Fruit fly (Drosophila melanogaster) whole organism, prepupa: Measurements from ENCODE around the gene Ino80.

Experiments
- CG10631 ChIP-seq: fragments of 200-800 bp; sonication (Bioruptor generic); optimal IDR thresholded peaks from 2 replicates; lab custom pipeline; 2016; ENCODE audit warnings: missing biosample characterization, missing genetic modification characterization
- CG11902 ChIP-seq: fragments of 200-800 bp; sonication (Bioruptor generic); optimal IDR thresholded peaks from 3 replicates; lab custom pipeline; 2016; ENCODE audit warnings: missing biosample characterization, missing genetic modification characterization
- CG15336 ChIP-seq: fragments of 200-800 bp; sonication (Bioruptor generic); IDR thresholded peaks from 2 replicates; pipeline ENCODE4 v1.3.6; 2022; ENCODE audit warnings: missing biosample characterization, missing genetic modification characterization
- CG3032 ChIP-seq: fragments of 200-800 bp; optimal IDR thresholded peaks from 2 replicates; lab custom pipeline; 2019; ENCODE audit warnings: missing biosample characterization, mild to moderate bottlenecking, missing genetic modification characterization, moderate library complexity
- CG31627 ChIP-seq: fragments of 200-800 bp; sonication (Bioruptor generic); optimal IDR thresholded peaks from 3 replicates; lab custom pipeline; 2016; ENCODE audit warnings: missing biosample characterization, missing genetic modification characterization
- CG34406 ChIP-seq: fragments of 200-800 bp; sonication (Bioruptor generic); optimal IDR thresholded peaks from 3 replicates; lab custom pipeline; 2016; ENCODE audit warnings: missing biosample characterization, missing genetic modification characterization
- CG3919 ChIP-seq: fragments of 200-800 bp; sonication (Bioruptor generic); optimal IDR thresholded peaks from 3 replicates; lab custom pipeline; 2016; ENCODE audit warnings: missing biosample characterization, missing genetic modification characterization
- CG6163 ChIP-seq: fragments of 200-800 bp; sonication (Bioruptor generic); IDR thresholded peaks from 3 replicates; pipeline ENCODE4 v1.3.6; 2022; ENCODE audit warnings: missing biosample characterization, missing genetic modification characterization
- CG6276 ChIP-seq: fragments of 200-800 bp; sonication (Bioruptor generic); optimal IDR thresholded peaks from 2 replicates; lab custom pipeline; 2017; ENCODE audit warnings: missing biosample characterization, mild to moderate bottlenecking, missing genetic modification characterization
- CG9139 ChIP-seq: fragments of 200-800 bp; sonication (Bioruptor generic); optimal IDR thresholded peaks from 3 replicates; lab custom pipeline; 2017; ENCODE audit warnings: missing biosample characterization, mild to moderate bottlenecking, missing genetic modification characterization
- Eip78C ChIP-seq: fragments of 200-800 bp; sonication (Bioruptor generic); peaks from one replicate; lab custom pipeline; 2016; ENCODE audit warnings: missing biosample characterization, missing genetic modification characterization
- Eip93F ChIP-seq: fragments of 200-800 bp; sonication (Bioruptor generic); optimal IDR thresholded peaks from 2 replicates; lab custom pipeline; 2016; ENCODE audit warnings: missing biosample characterization, mild to moderate bottlenecking, missing genetic modification characterization
- Ets21C ChIP-seq: fragments of 200-800 bp; sonication (Bioruptor generic); optimal IDR thresholded peaks from 3 replicates; lab custom pipeline; 2016; ENCODE audit warnings: missing biosample characterization, missing genetic modification characterization
- Ets96B ChIP-seq: fragments of 200-800 bp; optimal IDR thresholded peaks from 2 replicates; lab custom pipeline; 2019; ENCODE audit warnings: missing biosample characterization, mild to moderate bottlenecking, missing genetic modification characterization, moderate library complexity
- Lpt ChIP-seq: fragments of 200-800 bp; sonication (Bioruptor generic); optimal IDR thresholded peaks from 3 replicates; lab custom pipeline; 2016; ENCODE audit warnings: missing biosample characterization, missing genetic modification characterization
- Met ChIP-seq: fragments of 200-800 bp; sonication (Bioruptor generic); optimal IDR thresholded peaks from 3 replicates; lab custom pipeline; 2016; ENCODE audit warnings: missing biosample characterization, missing genetic modification characterization
- OdsH ChIP-seq: fragments of 200-800 bp; sonication (Bioruptor generic); optimal IDR thresholded peaks from 3 replicates; lab custom pipeline; 2016; ENCODE audit warnings: missing biosample characterization, missing genetic modification characterization
- Smox ChIP-seq: fragments of 200-800 bp; sonication (Bioruptor generic); optimal IDR thresholded peaks from 3 replicates; lab custom pipeline; 2016; ENCODE audit warnings: missing biosample characterization, missing genetic modification characterization
- Sox102F ChIP-seq: fragments of 200-800 bp; sonication (Bioruptor generic); optimal IDR thresholded peaks from 2 replicates; lab custom pipeline; 2016; ENCODE audit warnings: missing biosample characterization, mild to moderate bottlenecking, missing genetic modification characterization
- Sox14 ChIP-seq: fragments of 200-800 bp; sonication (Bioruptor generic); optimal IDR thresholded peaks from 3 replicates; lab custom pipeline; 2016; ENCODE audit warnings: missing biosample characterization, missing genetic modification characterization
- achi ChIP-seq: fragments of 200-800 bp; sonication (Bioruptor generic); optimal IDR thresholded peaks from 3 replicates; lab custom pipeline; 2016; ENCODE audit warnings: missing biosample characterization, missing genetic modification characterization
- acj6 ChIP-seq: fragments of 200-800 bp; sonication (Bioruptor generic); optimal IDR thresholded peaks from 3 replicates; lab custom pipeline; 2016; ENCODE audit warnings: missing biosample characterization, missing genetic modification characterization
- dac ChIP-seq: fragments of 200-800 bp; sonication (Bioruptor generic); optimal IDR thresholded peaks from 2 replicates; lab custom pipeline; 2017; ENCODE audit warnings: missing biosample characterization, mild to moderate bottlenecking, missing genetic modification characterization
- esn ChIP-seq: fragments of 200-800 bp; sonication (Bioruptor generic); optimal IDR thresholded peaks from 2 replicates; lab custom pipeline; 2016; ENCODE audit warnings: missing biosample characterization, mild to moderate bottlenecking, missing genetic modification characterization, moderate library complexity
- fd85E ChIP-seq: fragments of 200-800 bp; sonication (Bioruptor generic); optimal IDR thresholded peaks from 3 replicates; lab custom pipeline; 2016; ENCODE audit warnings: missing biosample characterization, missing genetic modification characterization
- lz ChIP-seq: fragments of 200-800 bp; sonication (Bioruptor generic); optimal IDR thresholded peaks from 3 replicates; lab custom pipeline; 2016; ENCODE audit warnings: missing biosample characterization, missing genetic modification characterization
- pdm3 ChIP-seq: fragments of 200-800 bp; sonication (Bioruptor generic); optimal IDR thresholded peaks from 3 replicates; lab custom pipeline; 2016; ENCODE audit warnings: missing biosample characterization, missing genetic modification characterization
- salr ChIP-seq, 2 experiments: fragments of 200-800 bp; sonication (Bioruptor generic); optimal IDR thresholded peaks; 3 replicates each; lab custom pipeline; 2016 to 2018; ENCODE audit warnings: missing biosample characterization in 2 of 2, missing genetic modification characterization in 2 of 2, mild to moderate bottlenecking in 1 of 2
- spab ChIP-seq: fragments of 200-800 bp; sonication (Bioruptor generic); optimal IDR thresholded peaks from 2 replicates; lab custom pipeline; 2017; ENCODE audit warnings: missing biosample characterization, mild to moderate bottlenecking, missing genetic modification characterization, missing genetic modification reagents
- svp ChIP-seq: fragments of 200-800 bp; sonication (Bioruptor generic); peaks from one replicate; lab custom pipeline; 2016; ENCODE audit warnings: missing biosample characterization, missing genetic modification characterization
- topi ChIP-seq: fragments of 200-800 bp; sonication (Bioruptor generic); optimal IDR thresholded peaks from 3 replicates; lab custom pipeline; 2016; ENCODE audit warnings: missing biosample characterization, missing genetic modification characterization

Gene Ino80

dm6 chr3R:19362879-19363278 lies 40.1 kb downstream of the Ino80 start (continued):
- TF ChIP-seq pdm3 (GFP tag; lab: Kevin White, UChicago) (peak; percentile 30), Sox102F (GFP tag; lab: Kevin White, UChicago) (peak; percentile 45), Smox (GFP tag; lab: Kevin White, UChicago) (peak; percentile 32)

dm6 chr3R:19353751-19354150 lies 49.2 kb downstream of the Ino80 start, which contains the start of gene CG43203:
TSS of gene CG43203 (plus strand) at chr3R:19354051.
- TF ChIP-seq CG15336 (GFP tag; lab: Robert Waterston, UW), result no peak
- peak; percentile 36 for TF ChIP-seq Eip78C (GFP tag; lab: Kevin White, UChicago)
- no peak for TF ChIP-seq Sox14 (GFP tag; lab: Kevin White, UChicago)
- no peak for TF ChIP-seq CG31627 (GFP tag; lab: Kevin White, UChicago)
- peak; percentile 55 for TF ChIP-seq svp (GFP tag; lab: Kevin White, UChicago)

dm6 chr3R:19352121-19352520 lies 50.8 kb downstream of the Ino80 start:
- no peak for TF ChIP-seq Ets96B
- TF ChIP-seq CG9139 (GFP tag; lab: Kevin White, UChicago), result no peak
- TF ChIP-seq CG3919 (GFP tag; lab: Kevin White, UChicago), result no peak
- TF ChIP-seq CG15336 (GFP tag; lab: Robert Waterston, UW), result no peak
- TF ChIP-seq CG11902, result no peak
- TF ChIP-seq spab (GFP tag; lab: Kevin White, UChicago), result no peak
- TF ChIP-seq CG34406 (GFP tag; lab: Kevin White, UChicago), result no peak
- no peak for TF ChIP-seq Sox14 (GFP tag; lab: Kevin White, UChicago)
- TF ChIP-seq achi (GFP tag; lab: Kevin White, UChicago), result no peak
- no peak for TF ChIP-seq Met
- no peak for TF ChIP-seq topi (GFP tag; lab: Kevin White, UChicago)
- TF ChIP-seq Eip93F, result no peak
- TF ChIP-seq CG6163 (GFP tag; lab: Robert Waterston, UW), result no peak

dm6 chr3R:19350375-19350943 lies 52.5 kb downstream of the Ino80 start:
- TF ChIP-seq CG34406 (GFP tag; lab: Kevin White, UChicago), result no peak
- no peak for TF ChIP-seq Lpt (GFP tag; lab: Kevin White, UChicago)
- TF ChIP-seq CG6163 (GFP tag; lab: Robert Waterston, UW), result no peak
- TF ChIP-seq fd85E (GFP tag; lab: Kevin White, UChicago), result no peak
- TF ChIP-seq acj6 (GFP tag; lab: Kevin White, UChicago), result no peak
- no peak for TF ChIP-seq CG6276 (GFP tag; lab: Kevin White, UChicago)

- TF ChIP-seq Eip78C (GFP tag; lab: Kevin White, UChicago) (peak; percentile 52), Ets21C (GFP tag; lab: Kevin White, UChicago) (no peak), Eip93F (no peak), acj6 (GFP tag; lab: Kevin White, UChicago) (peak; percentile 33), CG34406 (GFP tag; lab: Kevin White, UChicago) (peak; percentile 6), Met (peak; percentile 39), svp (GFP tag; lab: Kevin White, UChicago) (peak; percentile 67), CG6276 (GFP tag; lab: Kevin White, UChicago) (no peak), salr (GFP tag; optimal IDR thresholded peaks at IDR 0.05; lab: Kevin White, UChicago) (no peak), OdsH (no peak), esn (GFP tag; lab: Kevin White, UChicago) (peak; percentile 37), Sox102F (GFP tag; lab: Kevin White, UChicago) (peak; percentile 10), CG10631 (GFP tag; lab: Kevin White, UChicago) (peak; percentile 17), dac (GFP tag; lab: Kevin White, UChicago) (no peak), Ets96B (no peak), lz (GFP tag; lab: Kevin White, UChicago) (no peak)
Observed at dm6 chr3R:19347678-19348077, 55.3 kb downstream of the Ino80 start.

- TF ChIP-seq CG3032 (tag; lab: Kevin White, UChicago) (no peak), Ets96B (no peak), pdm3 (GFP tag; lab: Kevin White, UChicago) (no peak)
Observed at dm6 chr3R:19346532-19346931, 56.4 kb downstream of the Ino80 start.
